Fruit fly (Drosophila melanogaster) whole organism, embryonic: ENCODE results near the gene Alg9.

Source experiments
- Aef1 ChIP-seq: fragments of 200-800 bp; sonication (Bioruptor generic); IDR thresholded peaks from 3 replicates; pipeline ENCODE4 v1.3.6; 2022; ENCODE audit warnings: missing biosample characterization, missing genetic modification characterization
- Blimp-1 ChIP-seq: fragments of 200-800 bp; sonication (Bioruptor generic); optimal IDR thresholded peaks from 3 replicates; lab custom pipeline; 2018; ENCODE audit warnings: missing biosample characterization, missing genetic modification characterization, mild to moderate bottlenecking, moderate library complexity, missing genetic modification reagents
- CG10321 ChIP-seq: fragments of 200-800 bp; sonication (Bioruptor generic); IDR thresholded peaks from 2 replicates; pipeline ENCODE4 v1.3.6; 2022; ENCODE audit warnings: missing biosample characterization, missing genetic modification characterization
- CG10959 ChIP-seq: fragments of 200-800 bp; sonication (Bioruptor generic); IDR thresholded peaks from 2 replicates; pipeline ENCODE4 v1.3.6; 2022; ENCODE audit warnings: missing biosample characterization, missing genetic modification characterization
- CG11085 ChIP-seq: fragments of 200-800 bp; sonication (Bioruptor generic); IDR thresholded peaks from 2 replicates; pipeline ENCODE4 v1.3.6; 2022; ENCODE audit warnings: missing biosample characterization, missing genetic modification characterization
- CG12155 ChIP-seq: fragments of 200-800 bp; sonication (Bioruptor generic); optimal IDR thresholded peaks from 3 replicates; lab custom pipeline; 2016; ENCODE audit warnings: missing biosample characterization, missing genetic modification characterization
- CG12299 ChIP-seq: fragments of 200-800 bp; sonication (Bioruptor generic); optimal IDR thresholded peaks from 2 replicates; lab custom pipeline; 2018; ENCODE audit warnings: missing biosample characterization, mild to moderate bottlenecking, missing genetic modification characterization
- CG14965 ChIP-seq: fragments of 200-800 bp; sonication (Bioruptor generic); optimal IDR thresholded peaks from 2 replicates; lab custom pipeline; 2016; ENCODE audit warnings: missing biosample characterization, missing genetic modification characterization, borderline replicate concordance
- CG15696 ChIP-seq: fragments of 200-800 bp; sonication (Bioruptor generic); optimal IDR thresholded peaks from 2 replicates; lab custom pipeline; 2019; ENCODE audit warnings: missing biosample characterization, mild to moderate bottlenecking, missing genetic modification characterization, moderate library complexity
- CG16779 ChIP-seq: fragments of 200-800 bp; sonication (Bioruptor generic); IDR thresholded peaks from 2 replicates; pipeline ENCODE4 v1.3.6; 2022; ENCODE audit warnings: missing biosample characterization, missing genetic modification characterization
- CG17802 ChIP-seq: fragments of 200-800 bp; sonication (Bioruptor generic); optimal IDR thresholded peaks from 2 replicates; lab custom pipeline; 2018; ENCODE audit warnings: missing biosample characterization, mild to moderate bottlenecking, missing genetic modification characterization, moderate library complexity
- CG2712 ChIP-seq: fragments of 200-800 bp; optimal IDR thresholded peaks from 3 replicates; lab custom pipeline; 2019; ENCODE audit warnings: missing biosample characterization, mild to moderate bottlenecking, missing genetic modification characterization, moderate library complexity
- CG3726 ChIP-seq: fragments of 200-800 bp; sonication (Bioruptor generic); IDR thresholded peaks from 3 replicates; pipeline ENCODE4, ENCODE4 v1.3.6; 2022; ENCODE audit warnings: missing biosample characterization, missing genetic modification characterization
- CG4617 ChIP-seq: fragments of 200-800 bp; sonication (Bioruptor generic); optimal IDR thresholded peaks from 3 replicates; lab custom pipeline; 2016; ENCODE audit warnings: missing biosample characterization, missing genetic modification characterization, borderline replicate concordance
- CG4820 ChIP-seq: fragments of 200-800 bp; sonication (Bioruptor generic); optimal IDR thresholded peaks from 3 replicates; lab custom pipeline; 2016; ENCODE audit warnings: missing biosample characterization, missing genetic modification characterization
- CG6813 ChIP-seq: fragments of 200-800 bp; sonication (Bioruptor generic); optimal IDR thresholded peaks from 2 replicates; lab custom pipeline; 2017; ENCODE audit warnings: missing biosample characterization, missing genetic modification characterization, mild to moderate bottlenecking, moderate library complexity, missing genetic modification reagents
- CG7271 ChIP-seq: fragments of 200-800 bp; sonication (Bioruptor generic); optimal IDR thresholded peaks from 2 replicates; lab custom pipeline; 2018; ENCODE audit warnings: missing biosample characterization, mild to moderate bottlenecking, missing genetic modification characterization, moderate library complexity
- CG9727 ChIP-seq: fragments of 200-800 bp; sonication (Bioruptor generic); optimal IDR thresholded peaks from 3 replicates; lab custom pipeline; 2017; ENCODE audit warnings: missing biosample characterization, mild to moderate bottlenecking, missing genetic modification characterization
- HHEX ChIP-seq: fragments of 200-800 bp; sonication (Bioruptor generic); optimal IDR thresholded peaks from 3 replicates; lab custom pipeline; 2017; ENCODE audit warnings: missing biosample characterization, mild to moderate bottlenecking, missing genetic modification characterization, missing genetic modification reagents
- HLH4C ChIP-seq: fragments of 200-800 bp; sonication (Bioruptor generic); IDR thresholded peaks from 3 replicates; pipeline ENCODE4 v1.3.6; 2022; ENCODE audit warnings: missing biosample characterization, missing genetic modification characterization; ENCODE audit not compliant: partially characterized antibody
- Hr3 ChIP-seq: fragments of 200-800 bp; sonication (Bioruptor generic); optimal IDR thresholded peaks from 3 replicates; lab custom pipeline; 2016; ENCODE audit warnings: missing biosample characterization, missing genetic modification characterization
- Hsf ChIP-seq: fragments of 200-800 bp; sonication (Bioruptor generic); optimal IDR thresholded peaks from 3 replicates; lab custom pipeline; 2016; ENCODE audit warnings: missing biosample characterization, missing genetic modification characterization
- MTF-1 ChIP-seq: fragments of 200-800 bp; sonication (Bioruptor generic); optimal IDR thresholded peaks from 2 replicates; lab custom pipeline; 2018; ENCODE audit warnings: missing biosample characterization, mild to moderate bottlenecking, missing genetic modification characterization, borderline replicate concordance
- Optix ChIP-seq: fragments of 200-800 bp; sonication (Bioruptor generic); IDR thresholded peaks from 3 replicates; pipeline ENCODE4 v1.3.6; 2022; ENCODE audit warnings: missing biosample characterization, missing genetic modification characterization
- YL-1 ChIP-seq: fragments of 200-800 bp; sonication (Bioruptor generic); optimal IDR thresholded peaks from 3 replicates; lab custom pipeline; 2017; ENCODE audit warnings: missing biosample characterization, mild to moderate bottlenecking, missing genetic modification characterization
- chinmo ChIP-seq: fragments of 200-800 bp; sonication (Bioruptor generic); IDR thresholded peaks from 4 replicates; pipeline ENCODE4 v1.3.6; 2022; ENCODE audit warnings: missing biosample characterization, missing genetic modification characterization; ENCODE audit not compliant: partially characterized antibody
- chm ChIP-seq: fragments of 200-800 bp; sonication (Bioruptor generic); IDR thresholded peaks from 2 replicates; pipeline ENCODE4 v1.3.6; 2022; ENCODE audit warnings: missing biosample characterization, missing genetic modification characterization
- dan ChIP-seq: fragments of 200-800 bp; sonication (Bioruptor generic); IDR thresholded peaks from 2 replicates; pipeline ENCODE4 v1.3.6; 2022; ENCODE audit warnings: missing biosample characterization, missing genetic modification characterization
- disco-r ChIP-seq: fragments of 200-800 bp; sonication (Bioruptor generic); optimal IDR thresholded peaks from 2 replicates; lab custom pipeline; 2016; ENCODE audit warnings: missing biosample characterization, missing genetic modification characterization
- dm ChIP-seq: fragments of 200-800 bp; sonication (Bioruptor generic); optimal IDR thresholded peaks from 3 replicates; lab custom pipeline; 2016; ENCODE audit warnings: missing biosample characterization, missing genetic modification characterization
- dmrt11E ChIP-seq: fragments of 200-800 bp; sonication (Bioruptor generic); optimal IDR thresholded peaks from 3 replicates; lab custom pipeline; 2018; ENCODE audit warnings: missing biosample characterization, mild to moderate bottlenecking, missing genetic modification characterization, moderate library complexity
- dysf ChIP-seq: fragments of 200-800 bp; sonication (Bioruptor generic); IDR thresholded peaks from 3 replicates; pipeline ENCODE4 v1.3.6; 2022; ENCODE audit warnings: missing biosample characterization, missing genetic modification characterization
- fru ChIP-seq: fragments of >200 bp; optimal IDR thresholded peaks from 2 replicates; lab custom pipeline; 2017
- hb ChIP-seq: fragments of 200-800 bp; sonication (Bioruptor generic); IDR thresholded peaks from 3 replicates; pipeline ENCODE4 v1.3.6; 2022; ENCODE audit warnings: missing biosample characterization, missing genetic modification characterization; ENCODE audit not compliant: partially characterized antibody
- hkb ChIP-seq, 2 experiments: fragments of 200-800 bp in 1 of 2; fragments of >200 bp in 1 of 2; sonication (Bioruptor generic) in 1 of 2; IDR thresholded peaks in 1 of 2; optimal IDR thresholded peaks in 1 of 2; 2 replicates each; pipeline versions ENCODE4 v1.3.6 to Lab custom; 2017 to 2022; ENCODE audit warnings: missing biosample characterization in 1 of 2, missing genetic modification characterization in 1 of 2
- klu ChIP-seq: fragments of 200-800 bp; sonication (Bioruptor generic); IDR thresholded peaks from 2 replicates; pipeline ENCODE4 v1.3.6; 2022; ENCODE audit warnings: missing biosample characterization, missing genetic modification characterization
- lov ChIP-seq, 2 experiments: fragments of 200-800 bp in 1 of 2; fragments of >200 bp in 1 of 2; sonication (Bioruptor generic) in 1 of 2; IDR thresholded peaks in 1 of 2; optimal IDR thresholded peaks in 1 of 2; 2 replicates in 1 of 2; 3 replicates in 1 of 2; pipeline versions ENCODE4 v1.3.6 to Lab custom; 2017 to 2022; ENCODE audit warnings: missing biosample characterization in 1 of 2, missing genetic modification characterization in 1 of 2
- mirr ChIP-seq: fragments of 200-800 bp; sonication (Bioruptor generic); optimal IDR thresholded peaks from 3 replicates; lab custom pipeline; 2018; ENCODE audit warnings: missing biosample characterization, mild to moderate bottlenecking, missing genetic modification characterization
- nom ChIP-seq: fragments of 200-800 bp; sonication (Bioruptor generic); optimal IDR thresholded peaks from 2 replicates; lab custom pipeline; 2017; ENCODE audit warnings: missing biosample characterization, missing genetic modification characterization, mild to moderate bottlenecking, moderate library complexity, missing genetic modification reagents
- otp ChIP-seq: fragments of 200-800 bp; sonication (Bioruptor generic); IDR thresholded peaks from 3 replicates; pipeline ENCODE4, ENCODE4 v1.3.6; 2022; ENCODE audit warnings: missing biosample characterization, missing genetic modification characterization
- ranshi ChIP-seq: fragments of 200-800 bp; sonication (Bioruptor generic); IDR thresholded peaks from 2 replicates; pipeline ENCODE4 v1.3.6; 2022; ENCODE audit warnings: missing biosample characterization, missing genetic modification characterization
- sc ChIP-seq, 3 experiments: fragments of >200 bp in 2 of 3; fragments of 200-800 bp in 1 of 3; sonication (Bioruptor generic) in 1 of 3; optimal IDR thresholded peaks; 2 replicates in 2 of 3; 3 replicates in 1 of 3; lab custom pipeline; 2017; ENCODE audit warnings: mild to moderate bottlenecking in 1 of 3, missing biosample characterization in 1 of 3, missing genetic modification characterization in 1 of 3, missing genetic modification reagents in 1 of 3
- schlank ChIP-seq: fragments of 200-800 bp; sonication (Bioruptor generic); optimal IDR thresholded peaks from 2 replicates; lab custom pipeline; 2018; ENCODE audit warnings: missing biosample characterization, mild to moderate bottlenecking, missing genetic modification characterization
- scrt ChIP-seq: fragments of 200-800 bp; sonication (Bioruptor generic); optimal IDR thresholded peaks from 2 replicates; lab custom pipeline; 2018; ENCODE audit warnings: missing biosample characterization, mild to moderate bottlenecking, missing genetic modification characterization, moderate library complexity
- sima ChIP-seq: fragments of 200-800 bp; sonication (Bioruptor generic); optimal IDR thresholded peaks from 2 replicates; lab custom pipeline; 2016; ENCODE audit warnings: missing biosample characterization, missing genetic modification characterization
- sr ChIP-seq: fragments of 200-800 bp; sonication (Bioruptor generic); IDR thresholded peaks from 3 replicates; pipeline ENCODE4 v1.3.6; 2022; ENCODE audit warnings: missing biosample characterization, missing genetic modification characterization
- unpg ChIP-seq: fragments of 200-800 bp; sonication (Bioruptor generic); optimal IDR thresholded peaks from 3 replicates; lab custom pipeline; 2018; ENCODE audit warnings: missing biosample characterization, mild to moderate bottlenecking, missing genetic modification characterization, moderate library complexity
- zen ChIP-seq: fragments of 200-800 bp; sonication (Bioruptor generic); optimal IDR thresholded peaks from 3 replicates; lab custom pipeline; 2018; ENCODE audit warnings: missing biosample characterization, mild to moderate bottlenecking, missing genetic modification characterization, moderate library complexity

The Alg9 gene

dm6 chr3R:25178521-25178920 is 42.9 kb upstream of the Alg9 start (continued):
- peak; percentile 83; the same call in 2 of the 3 replicates for TF ChIP-seq Optix (GFP tag; lab: Robert Waterston, UW)
- peak; percentile 24; the same call in 1 of the 3 replicates for TF ChIP-seq sr (GFP tag; lab: Robert Waterston, UW)
- TF ChIP-seq CG12299 (tag; lab: Kevin White, UChicago): no peak
- no peak for TF ChIP-seq CG17802 (tag; lab: Kevin White, UChicago)
- peak; percentile 80 for TF ChIP-seq Hsf (GFP tag; lab: Kevin White, UChicago)
- no peak for TF ChIP-seq sima (GFP tag; lab: Kevin White, UChicago)
- TF ChIP-seq CG9727: peak; percentile 75
- TF ChIP-seq CG2712 (tag; lab: Kevin White, UChicago): peak; percentile 80
- peak; percentile 7 for TF ChIP-seq CG6813 (GFP tag; lab: Kevin White, UChicago)
- TF ChIP-seq CG12155 (GFP tag; lab: Kevin White, UChicago): peak; percentile 71
- no peak for TF ChIP-seq HLH4C
- no peak for TF ChIP-seq CG16779 (GFP tag; lab: Robert Waterston, UW)
- peak; percentile 5 for TF ChIP-seq MTF-1 (GFP tag; lab: Kevin White, UChicago)
- no peak for TF ChIP-seq CG3726 (GFP tag; lab: Robert Waterston, UW)
- peak; percentile 87 for TF ChIP-seq CG15696 (tag; lab: Kevin White, UChicago)
- TF ChIP-seq CG10321 (GFP tag; lab: Robert Waterston, UW): no peak
- TF ChIP-seq lov (optimal IDR thresholded peaks at IDR 0.05; lab: Kevin White, UChicago): no peak
- 0 out of 3 replicates have a peak, but pooled peaks have one; percentile 23 for TF ChIP-seq lov (GFP tag; IDR thresholded peaks at IDR 0.05; lab: Robert Waterston, UW)
- TF ChIP-seq ranshi (GFP tag; lab: Robert Waterston, UW): peak; percentile 64; the same call in 1 of the 2 replicates
- TF ChIP-seq klu (GFP tag; lab: Robert Waterston, UW): 0 out of 2 replicates have a peak, but pooled peaks have one; percentile 12
- peak; percentile 25 for TF ChIP-seq CG4820 (GFP tag; lab: Kevin White, UChicago)
- TF ChIP-seq CG10959 (GFP tag; lab: Robert Waterston, UW): peak; percentile 50
- peak; percentile 94 for TF ChIP-seq dmrt11E (tag; lab: Kevin White, UChicago)
- TF ChIP-seq CG11085 (GFP tag; lab: Robert Waterston, UW): no peak
- no peak for TF ChIP-seq disco-r (GFP tag; lab: Kevin White, UChicago)
- peak; percentile 89 for TF ChIP-seq otp (GFP tag; lab: Robert Waterston, UW)
- no peak for TF ChIP-seq YL-1 (GFP tag; lab: Kevin White, UChicago)
- TF ChIP-seq fru (lab: Kevin White, UChicago): no peak
- TF ChIP-seq CG7271 (tag; lab: Kevin White, UChicago): peak; percentile 51
- TF ChIP-seq chm: peak; percentile 83
- TF ChIP-seq hkb (optimal IDR thresholded peaks at IDR 0.05; lab: Kevin White, UChicago): no peak
- TF ChIP-seq hkb (GFP tag; IDR thresholded peaks at IDR 0.05; lab: Robert Waterston, UW): 0 out of 2 replicates have a peak, but pooled peaks have one; percentile 35
- TF ChIP-seq CG4617 (GFP tag; lab: Kevin White, UChicago): peak; percentile 37
- peak; percentile 37 for TF ChIP-seq nom
- no peak for TF ChIP-seq schlank (tag; lab: Kevin White, UChicago)
- TF ChIP-seq chinmo (GFP tag; lab: Robert Waterston, UW): no peak
- peak; percentile 93 for TF ChIP-seq dan (GFP tag; lab: Robert Waterston, UW)
- TF ChIP-seq dysf (GFP tag; lab: Robert Waterston, UW): 0 out of 3 replicates have a peak, but pooled peaks have one; percentile 28
- TF ChIP-seq Aef1 (GFP tag; lab: Robert Waterston, UW): no peak; the same call in 2 of the 3 replicates
- TF ChIP-seq HHEX: no peak
- peak; percentile 67 for TF ChIP-seq Hr3 (GFP tag; lab: Kevin White, UChicago)
- TF ChIP-seq dm (GFP tag; lab: Kevin White, UChicago): no peak
- TF ChIP-seq mirr (GFP tag; lab: Kevin White, UChicago): no peak
- TF ChIP-seq hb (GFP tag; lab: Robert Waterston, UW): no peak
- TF ChIP-seq CG14965 (GFP tag; lab: Kevin White, UChicago): no peak
- peak; percentile 56 for TF ChIP-seq Blimp-1 (GFP tag; lab: Kevin White, UChicago)
- TF ChIP-seq scrt (GFP tag; lab: Kevin White, UChicago): peak; percentile 2
- peak; percentile 51 for TF ChIP-seq zen
- TF ChIP-seq unpg: peak; percentile 62
- no peak for TF ChIP-seq sc (optimal IDR thresholded peaks at IDR 0.05; lab: Kevin White, UChicago)
- peak; percentile 76 for TF ChIP-seq sc (GFP tag; optimal IDR thresholded peaks at IDR 0.05; lab: Kevin White, UChicago)
